Fruit fly (Drosophila melanogaster) whole organism, embryonic: Measurements from ENCODE around the gene CG43077.

Source experiments
- Aef1 ChIP-seq: fragments of 200-800 bp; sonication (Bioruptor generic); IDR thresholded peaks from 3 replicates; pipeline ENCODE4 v1.3.6; 2022; ENCODE audit warnings: missing biosample characterization, missing genetic modification characterization
- BEAF-32 ChIP-seq: fragments of 200-800 bp; sonication (Bioruptor generic); optimal IDR thresholded peaks from 3 replicates; lab custom pipeline; 2017; ENCODE audit warnings: missing biosample characterization, missing genetic modification characterization, mild to moderate bottlenecking, moderate library complexity, missing genetic modification reagents
- Bteb2 ChIP-seq: fragments of 200-800 bp; sonication (Bioruptor generic); optimal IDR thresholded peaks from 2 replicates; lab custom pipeline; 2016; ENCODE audit warnings: missing biosample characterization, missing genetic modification characterization
- CG10431 ChIP-seq: fragments of 200-800 bp; sonication (Bioruptor generic); optimal IDR thresholded peaks from 3 replicates; lab custom pipeline; 2018; ENCODE audit warnings: missing biosample characterization, mild to moderate bottlenecking, missing genetic modification characterization
- CG11504 ChIP-seq: fragments of 200-800 bp; sonication (Bioruptor generic); optimal IDR thresholded peaks from 3 replicates; lab custom pipeline; 2019; ENCODE audit warnings: missing biosample characterization, mild to moderate bottlenecking, missing genetic modification characterization, moderate library complexity
- CG12104 ChIP-seq: fragments of 200-800 bp; sonication (Bioruptor generic); optimal IDR thresholded peaks from 3 replicates; lab custom pipeline; 2016; ENCODE audit warnings: missing biosample characterization, missing genetic modification characterization
- CG15011 ChIP-seq: fragments of 200-800 bp; sonication (Bioruptor generic); optimal IDR thresholded peaks from 3 replicates; lab custom pipeline; 2018; ENCODE audit warnings: missing biosample characterization, mild to moderate bottlenecking, missing genetic modification characterization
- CG15479 ChIP-seq: fragments of 200-800 bp; sonication (Bioruptor generic); optimal IDR thresholded peaks from 3 replicates; lab custom pipeline; 2019; ENCODE audit warnings: missing biosample characterization, mild to moderate bottlenecking, missing genetic modification characterization, moderate library complexity
- CG1602 ChIP-seq: fragments of 200-800 bp; sonication (Bioruptor generic); optimal IDR thresholded peaks from 3 replicates; lab custom pipeline; 2016; ENCODE audit warnings: missing biosample characterization, missing genetic modification characterization
- CG16863 ChIP-seq: fragments of 200-800 bp; sonication (Bioruptor generic); optimal IDR thresholded peaks from 3 replicates; lab custom pipeline; 2016; ENCODE audit warnings: missing biosample characterization, missing genetic modification characterization
- CG18764 ChIP-seq: fragments of 200-800 bp; sonication (Bioruptor generic); optimal IDR thresholded peaks from 3 replicates; lab custom pipeline; 2016; ENCODE audit warnings: missing biosample characterization, missing genetic modification characterization
- CG30020 ChIP-seq: fragments of 200-800 bp; optimal IDR thresholded peaks from 2 replicates; lab custom pipeline; 2019; ENCODE audit warnings: missing biosample characterization, mild to moderate bottlenecking, missing genetic modification characterization, moderate library complexity
- CG3163 ChIP-seq: fragments of 200-800 bp; sonication (Bioruptor generic); optimal IDR thresholded peaks from 3 replicates; lab custom pipeline; 2016; ENCODE audit warnings: missing biosample characterization, missing genetic modification characterization
- CG34376 ChIP-seq: fragments of 200-800 bp; sonication (Bioruptor generic); optimal IDR thresholded peaks from 2 replicates; lab custom pipeline; 2018; ENCODE audit warnings: missing biosample characterization, mild to moderate bottlenecking, missing genetic modification characterization
- CG4617 ChIP-seq: fragments of 200-800 bp; sonication (Bioruptor generic); optimal IDR thresholded peaks from 3 replicates; lab custom pipeline; 2016; ENCODE audit warnings: missing biosample characterization, missing genetic modification characterization, borderline replicate concordance
- CG4820 ChIP-seq: fragments of 200-800 bp; sonication (Bioruptor generic); optimal IDR thresholded peaks from 3 replicates; lab custom pipeline; 2016; ENCODE audit warnings: missing biosample characterization, missing genetic modification characterization
- CG6175 ChIP-seq: fragments of 200-800 bp; sonication (Bioruptor generic); IDR thresholded peaks from 3 replicates; pipeline ENCODE4 v1.3.6; 2022; ENCODE audit warnings: missing biosample characterization, missing genetic modification characterization
- CG9797 ChIP-seq: fragments of 200-800 bp; sonication (Bioruptor generic); optimal IDR thresholded peaks from 3 replicates; lab custom pipeline; 2018; ENCODE audit warnings: missing biosample characterization, mild to moderate bottlenecking, missing genetic modification characterization
- D19A ChIP-seq: fragments of 200-800 bp; optimal IDR thresholded peaks from 3 replicates; lab custom pipeline; 2019; ENCODE audit warnings: missing biosample characterization, mild to moderate bottlenecking, missing genetic modification characterization, moderate library complexity
- Dad ChIP-seq: fragments of 200-800 bp; sonication (Bioruptor generic); optimal IDR thresholded peaks from 3 replicates; lab custom pipeline; 2016; ENCODE audit warnings: missing biosample characterization, missing genetic modification characterization
- Dek ChIP-seq: fragments of 200-800 bp; sonication (Bioruptor generic); optimal IDR thresholded peaks from 3 replicates; lab custom pipeline; 2019; ENCODE audit warnings: missing biosample characterization, mild to moderate bottlenecking, missing genetic modification characterization, moderate library complexity
- Drgx ChIP-seq: fragments of 200-800 bp; sonication (Bioruptor generic); IDR thresholded peaks from 2 replicates; pipeline ENCODE4 v1.3.6; 2022; ENCODE audit warnings: missing biosample characterization, missing genetic modification characterization
- E2f2 ChIP-seq: fragments of 200-800 bp; sonication (Bioruptor generic); IDR thresholded peaks from 2 replicates; pipeline ENCODE4 v1.3.6; 2022; ENCODE audit warnings: missing biosample characterization, missing genetic modification characterization
- Hand ChIP-seq: fragments of 200-800 bp; sonication (Bioruptor generic); optimal IDR thresholded peaks from 2 replicates; lab custom pipeline; 2017; ENCODE audit warnings: mild to moderate bottlenecking, missing biosample characterization, missing genetic modification reagents, missing genetic modification characterization
- Hr39 ChIP-seq: fragments of >200 bp; optimal IDR thresholded peaks from 2 replicates; lab custom pipeline; 2017
- MTF-1 ChIP-seq: fragments of 200-800 bp; sonication (Bioruptor generic); optimal IDR thresholded peaks from 2 replicates; lab custom pipeline; 2018; ENCODE audit warnings: missing biosample characterization, mild to moderate bottlenecking, missing genetic modification characterization, borderline replicate concordance
- NfI ChIP-seq: fragments of 200-800 bp; sonication (Bioruptor generic); optimal IDR thresholded peaks from 3 replicates; lab custom pipeline; 2018; ENCODE audit warnings: missing biosample characterization, mild to moderate bottlenecking, missing genetic modification characterization, moderate library complexity
- Ravus ChIP-seq: fragments of 200-800 bp; sonication (Bioruptor generic); IDR thresholded peaks from 2 replicates; pipeline ENCODE4 v1.3.6; 2022; ENCODE audit warnings: missing biosample characterization, missing genetic modification characterization
- ac ChIP-seq: fragments of 200-800 bp; sonication (Bioruptor generic); optimal IDR thresholded peaks from 3 replicates; lab custom pipeline; 2017; ENCODE audit warnings: missing biosample characterization, mild to moderate bottlenecking, missing genetic modification characterization
- al ChIP-seq: fragments of 200-800 bp; sonication (Bioruptor generic); IDR thresholded peaks from 2 replicates; pipeline ENCODE4 v1.3.6; 2022; ENCODE audit warnings: missing biosample characterization, missing genetic modification characterization
- ara ChIP-seq: fragments of 200-800 bp; sonication (Bioruptor generic); IDR thresholded peaks from 2 replicates; pipeline ENCODE4 v1.3.6; 2022; ENCODE audit warnings: missing biosample characterization, missing genetic modification characterization
- ash1 ChIP-seq: fragments of 200-800 bp; sonication (Bioruptor generic); optimal IDR thresholded peaks from 2 replicates; lab custom pipeline; 2018; ENCODE audit warnings: missing biosample characterization, mild to moderate bottlenecking, missing genetic modification characterization
- cad ChIP-seq: fragments of >200 bp; optimal IDR thresholded peaks from 2 replicates; lab custom pipeline; 2017; ENCODE audit warnings: missing biosample characterization, missing genetic modification characterization
- cg ChIP-seq: fragments of 200-800 bp; sonication (Bioruptor generic); optimal IDR thresholded peaks from 3 replicates; lab custom pipeline; 2019; ENCODE audit warnings: missing biosample characterization, mild to moderate bottlenecking, missing genetic modification characterization, moderate library complexity
- dimm ChIP-seq: fragments of 200-800 bp; sonication (Bioruptor generic); IDR thresholded peaks from 2 replicates; pipeline ENCODE4 v1.3.6; 2022; ENCODE audit warnings: missing biosample characterization, missing genetic modification characterization
- emc ChIP-seq: fragments of 200-800 bp; sonication (Bioruptor generic); optimal IDR thresholded peaks from 2 replicates; lab custom pipeline; 2016; ENCODE audit warnings: missing biosample characterization, missing genetic modification characterization
- ems ChIP-seq: fragments of 200-800 bp; sonication (Bioruptor generic); optimal IDR thresholded peaks from 3 replicates; lab custom pipeline; 2016; ENCODE audit warnings: missing biosample characterization, missing genetic modification characterization
- exex ChIP-seq: fragments of 200-800 bp; sonication (Bioruptor generic); optimal IDR thresholded peaks from 4 replicates; lab custom pipeline; 2018; ENCODE audit warnings: missing biosample characterization, mild to moderate bottlenecking, missing genetic modification characterization, moderate library complexity
- hbn ChIP-seq: fragments of 200-800 bp; sonication (Bioruptor generic); IDR thresholded peaks from 2 replicates; pipeline ENCODE4 v1.3.6; 2022; ENCODE audit warnings: missing biosample characterization, missing genetic modification characterization; ENCODE audit not compliant: partially characterized antibody
- kay ChIP-seq: fragments of 200-800 bp; sonication (Bioruptor generic); optimal IDR thresholded peaks from 2 replicates; lab custom pipeline; 2016; ENCODE audit warnings: missing biosample characterization, missing genetic modification characterization
- pfk ChIP-seq: fragments of 200-800 bp; sonication (Bioruptor generic); optimal IDR thresholded peaks from 2 replicates; lab custom pipeline; 2018; ENCODE audit warnings: missing biosample characterization, mild to moderate bottlenecking, missing genetic modification characterization, moderate library complexity
- row ChIP-seq: fragments of 200-800 bp; sonication (Bioruptor generic); IDR thresholded peaks from 3 replicates; pipeline ENCODE4 v1.3.6; 2022; ENCODE audit warnings: missing biosample characterization, missing genetic modification characterization
- seq ChIP-seq: fragments of 200-800 bp; sonication (Bioruptor generic); IDR thresholded peaks from 2 replicates; pipeline ENCODE4 v1.3.6; 2022; ENCODE audit warnings: missing biosample characterization, missing genetic modification characterization
- sim ChIP-seq: fragments of 200-800 bp; sonication (Bioruptor generic); IDR thresholded peaks from 2 replicates; pipeline ENCODE4 v1.3.6; 2022; ENCODE audit warnings: missing biosample characterization, missing genetic modification characterization
- sima ChIP-seq: fragments of 200-800 bp; sonication (Bioruptor generic); optimal IDR thresholded peaks from 2 replicates; lab custom pipeline; 2016; ENCODE audit warnings: missing biosample characterization, missing genetic modification characterization
- vfl ChIP-seq: fragments of 200-800 bp; sonication (Bioruptor generic); optimal IDR thresholded peaks from 2 replicates; lab custom pipeline; 2016; ENCODE audit warnings: missing biosample characterization, missing genetic modification characterization
- vnd ChIP-seq: fragments of 200-800 bp; sonication (Bioruptor generic); IDR thresholded peaks from 3 replicates; pipeline ENCODE4 v1.3.6; 2022; ENCODE audit warnings: missing biosample characterization, missing genetic modification characterization; ENCODE audit not compliant: partially characterized antibody
- wdn ChIP-seq: fragments of 200-800 bp; sonication (Bioruptor generic); IDR thresholded peaks from 2 replicates; pipeline ENCODE4 v1.3.6; 2022; ENCODE audit warnings: missing biosample characterization, missing genetic modification characterization
- zfh1 ChIP-seq: fragments of 200-800 bp; sonication (Bioruptor generic); IDR thresholded peaks from 3 replicates; pipeline ENCODE4 v1.3.6; 2022; ENCODE audit warnings: missing biosample characterization, missing genetic modification characterization

The CG43077 gene

dm6 chrX:17091062-17091904 lies 23.0 kb upstream of the CG43077 start, which contains the start of the genes CG16700 and CG4991 (continued):
- TF ChIP-seq CG30020 (tag; lab: Kevin White, UChicago) (peak; percentile 69), exex (tag; lab: Kevin White, UChicago) (peak; percentile 35), vnd (GFP tag; lab: Robert Waterston, UW) (no peak), BEAF-32 (GFP tag; lab: Kevin White, UChicago) (no peak), CG12104 (GFP tag; lab: Kevin White, UChicago) (peak; percentile 76), Dek (peak; percentile 83), CG4820 (GFP tag; lab: Kevin White, UChicago) (peak; percentile 68), CG3163 (GFP tag; lab: Kevin White, UChicago) (no peak), CG16863 (GFP tag; lab: Kevin White, UChicago) (peak; percentile 9), Drgx (GFP tag; lab: Robert Waterston, UW) (peak; percentile 62), dimm (GFP tag; lab: Robert Waterston, UW) (no peak), Aef1 (GFP tag; lab: Robert Waterston, UW) (peak; percentile 48; the same call in 2 of the 3 replicates), emc (GFP tag; lab: Kevin White, UChicago) (no peak), Dad (GFP tag; lab: Kevin White, UChicago) (no peak), CG6175 (GFP tag; lab: Robert Waterston, UW) (0 out of 3 replicates have a peak, but pooled peaks have one; percentile 55), CG34376 (no peak), ac (GFP tag; lab: Kevin White, UChicago) (no peak), D19A (tag; lab: Kevin White, UChicago) (peak; percentile 80), CG4617 (GFP tag; lab: Kevin White, UChicago) (no peak), pfk (GFP tag; lab: Kevin White, UChicago) (no peak), cad (GFP tag; lab: Kevin White, UChicago) (no peak), CG9797 (GFP tag; lab: Kevin White, UChicago) (no peak), sim (GFP tag; lab: Robert Waterston, UW) (0 out of 2 replicates have a peak, but pooled peaks have one; percentile 6), NfI (peak; percentile 55), Hr39 (no peak), zfh1 (GFP tag; lab: Robert Waterston, UW) (peak; percentile 73), al (peak; percentile 69; the same call in 1 of the 2 replicates), kay (GFP tag; lab: Kevin White, UChicago) (peak; percentile 54), CG15479 (GFP tag; lab: Kevin White, UChicago) (peak; percentile 34), CG18764 (peak; percentile 8), CG15011 (peak; percentile 65), row (GFP tag; lab: Robert Waterston, UW) (peak; percentile 83), ara (GFP tag; lab: Robert Waterston, UW) (peak; percentile 76), CG11504 (tag; lab: Kevin White, UChicago) (peak; percentile 90), CG10431 (no peak), ems (GFP tag; lab: Kevin White, UChicago) (no peak), CG1602 (GFP tag; lab: Kevin White, UChicago) (peak; percentile 78), hbn (GFP tag; lab: Robert Waterston, UW) (no peak), vfl (no peak), MTF-1 (no peak), sima (GFP tag; lab: Kevin White, UChicago) (no peak), Ravus (GFP tag; lab: Robert Waterston, UW) (0 out of 2 replicates have a peak, but pooled peaks have one; percentile 7), Bteb2 (GFP tag; lab: Kevin White, UChicago) (peak; percentile 18), cg (GFP tag; lab: Kevin White, UChicago) (no peak), ash1 (no peak), Hand (peak; percentile 67), seq (GFP tag; lab: Robert Waterston, UW) (no peak), wdn (GFP tag; lab: Robert Waterston, UW) (peak; percentile 50), E2f2 (GFP tag; lab: Robert Waterston, UW) (peak; percentile 19; the same call in 1 of the 2 replicates)
